Worm (Caenorhabditis elegans) whole organism, early embryonic: ENCODE results near the gene F38A6.4.

Experiments used
- B0310.2 ChIP-seq: sonication (generic microtip); optimal IDR thresholded peaks from 2 replicates; lab custom pipeline; 2016; ENCODE audit warnings: mild to moderate bottlenecking, missing genetic modification characterization, missing compliant biosample characterization
- F13C5.2 ChIP-seq: sonication (generic microtip); optimal IDR thresholded peaks from 2 replicates; lab custom pipeline; 2017; ENCODE audit warnings: mild to moderate bottlenecking, missing genetic modification characterization, inconsistent platforms, missing compliant biosample characterization
- ama-1 ChIP-seq: fragments of 150-350 bp; optimal IDR thresholded peaks from 2 replicates; lab custom pipeline; 2014
- ceh-13 ChIP-seq: fragments of 200-800 bp; sonication (Bioruptor generic); optimal IDR thresholded peaks from 2 replicates; lab custom pipeline; 2018; ENCODE audit warnings: mild to moderate bottlenecking, missing genetic modification characterization, missing compliant biosample characterization
- ets-7 ChIP-seq: sonication (generic microtip); optimal IDR thresholded peaks from 2 replicates; lab custom pipeline; 2016; ENCODE audit warnings: missing genotype, missing genetic modification characterization, missing compliant biosample characterization
- flt-1 ChIP-seq: fragments of 200-800 bp; sonication (Bioruptor generic); IDR thresholded peaks from 2 replicates; pipeline ENCODE4 v1.3.6; 2022; ENCODE audit warnings: missing genetic modification characterization, missing compliant biosample characterization
- hmg-4 ChIP-seq: fragments of 200-800 bp; sonication (Bioruptor generic); optimal IDR thresholded peaks from 2 replicates; lab custom pipeline; 2018; ENCODE audit warnings: mild to moderate bottlenecking, missing genetic modification characterization, missing compliant biosample characterization
- hnd-1 ChIP-seq: sonication (generic microtip); optimal IDR thresholded peaks from 2 replicates; lab custom pipeline; 2016; ENCODE audit warnings: missing genetic modification characterization, missing compliant biosample characterization
- pes-1 ChIP-seq: fragments of 200-800 bp; sonication (Bioruptor generic); IDR thresholded peaks from 2 replicates; pipeline ENCODE4 v1.3.6; 2022; ENCODE audit warnings: missing genetic modification reagents, missing genetic modification characterization, missing compliant biosample characterization
- scrt-1 ChIP-seq: fragments of 200-800 bp; sonication (Bioruptor generic); IDR thresholded peaks from 2 replicates; pipeline ENCODE4 v1.3.6; 2022; ENCODE audit warnings: missing genetic modification characterization, missing compliant biosample characterization
- tbx-11 ChIP-seq: fragments of 200-800 bp; sonication (Bioruptor generic); IDR thresholded peaks from 2 replicates; pipeline ENCODE4 v1.3.6; 2022; ENCODE audit warnings: missing genetic modification characterization, missing compliant biosample characterization
- tra-4 ChIP-seq: sonication (generic microtip); optimal IDR thresholded peaks from 2 replicates; lab custom pipeline; 2017; ENCODE audit warnings: missing genetic modification characterization, missing compliant biosample characterization

DNA sequence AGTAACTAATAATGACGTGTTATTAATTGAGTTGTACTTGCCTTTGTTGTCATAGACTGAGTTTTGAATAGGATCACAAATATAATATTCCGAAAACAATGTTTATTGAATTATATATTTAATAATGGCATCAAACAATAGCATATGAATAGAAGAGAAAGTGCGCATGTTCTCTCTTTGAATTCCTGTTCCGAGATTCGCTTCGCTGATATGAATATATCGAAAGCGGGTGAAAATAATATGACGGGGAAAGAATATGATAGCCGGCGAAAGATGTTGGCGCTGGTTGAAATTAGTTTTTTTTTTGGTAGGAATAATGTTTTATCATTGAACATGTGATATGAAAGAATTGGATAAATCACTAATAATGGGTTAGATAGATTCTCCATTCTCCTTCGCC lies 44.9 kb upstream of the F38A6.4 start, which contains the start of gene T03D8.6:
- TF ChIP-seq pes-1 (GFP tag; lab: Robert Waterston, UW): no peak
- no peak for TF ChIP-seq tbx-11
- no peak for TF ChIP-seq B0310.2 (tag; lab: Kevin White, UChicago)
- TF ChIP-seq ama-1: no peak
- TF ChIP-seq ets-7 (tag; lab: Kevin White, UChicago): no peak
- TF ChIP-seq hmg-4: no peak
- TF ChIP-seq scrt-1: no peak
- TF ChIP-seq hnd-1 (tag; lab: Kevin White, UChicago): no peak
- no peak for TF ChIP-seq flt-1 (GFP tag; lab: Robert Waterston, UW)
- no peak for TF ChIP-seq F13C5.2
- no peak for TF ChIP-seq tra-4
- TF ChIP-seq ceh-13: no peak
